Worm (Caenorhabditis elegans): Measurements from ENCODE around the gene R144.6.

The R144.6 gene

ce11 chrIII:5018116-5018689 lies 13.7 kb upstream of the R144.6 start, which contains the start of gene wip-1 (continued):
- TF ChIP-seq php-3 (GFP tag; IDR thresholded peaks at IDR 0.05) (peak; percentile 93), F49E8.2 (tag; optimal IDR thresholded peaks at IDR 0.05; ENCODE audit: borderline replicate concordance) (peak; percentile 96), daf-19 (GFP tag; conservative IDR thresholded peaks at IDR 0.05) (peak; percentile 95), fos-1 (tag; optimal IDR thresholded peaks at IDR 0.05) (peak; percentile 44), nhr-10 (tag; optimal IDR thresholded peaks at IDR 0.05) (peak; percentile 44), hif-1 (tag; optimal IDR thresholded peaks at IDR 0.05) (peak; percentile 73 to 89), lsy-2 (tag; optimal IDR thresholded peaks at IDR 0.05) (peak; percentile 88 to 97), nhr-41 (GFP tag; IDR thresholded peaks at IDR 0.05) (peak; percentile 79; the same call in 1 of the 2 replicates), dmd-9 (GFP tag; IDR thresholded peaks at IDR 0.05) (peak; percentile 94), pha-4 (GFP tag; IDR thresholded peaks at IDR 0.05) (peak; percentile 96), pha-4 (tag; optimal IDR thresholded peaks at IDR 0.05) (peak; percentile 73), D1046.2 (GFP tag; IDR thresholded peaks at IDR 0.05) (peak; percentile 74; the same call in 1 of the 2 replicates), mxl-3 (GFP tag; optimal IDR thresholded peaks at IDR 0.05) (peak; percentile 97), Y75B8A.6 (GFP tag; IDR thresholded peaks at IDR 0.05) (no peak), nhr-28 (tag; optimal IDR thresholded peaks at IDR 0.05) (peak; percentile 98), arid-1 (GFP tag; conservative IDR thresholded peaks at IDR 0.05) (peak; percentile 98), aha-1 (tag) (peak; percentile 100), nhr-77 (tag; optimal IDR thresholded peaks at IDR 0.05) (peak; percentile 98), fkh-10 (GFP tag; optimal IDR thresholded peaks at IDR 0.05) (peak; percentile 85), jun-1 (tag; optimal IDR thresholded peaks at IDR 0.05) (peak; percentile 95), ceh-20 (GFP tag; IDR thresholded peaks at IDR 0.05) (peak; percentile 95), dve-1 (tag; optimal IDR thresholded peaks at IDR 0.05; ENCODE audit: insufficient read depth) (peak; percentile 100), ceh-32 (tag; optimal IDR thresholded peaks at IDR 0.05; ENCODE audit: poor library complexity) (peak; percentile 69), daf-12 (tag; optimal IDR thresholded peaks at IDR 0.05) (no peak), snpc-1.2 (GFP tag; IDR thresholded peaks at IDR 0.05) (peak; percentile 78), mes-2 (tag; optimal IDR thresholded peaks at IDR 0.05; ENCODE audit: poor library complexity, severe bottlenecking) (peak; percentile 96), ztf-11 (tag; optimal IDR thresholded peaks at IDR 0.05) (peak; percentile 18), lin-38 (GFP tag; IDR thresholded peaks at IDR 0.05) (peak; percentile 95), spr-3 (GFP tag; optimal IDR thresholded peaks at IDR 0.05) (peak; percentile 89), cey-2 (tag; optimal IDR thresholded peaks at IDR 0.05; ENCODE audit: borderline replicate concordance, insufficient read depth) (peak; percentile 57), set-16 (GFP tag; IDR thresholded peaks at IDR 0.05) (peak; percentile 60), mxl-2 (GFP tag; conservative IDR thresholded peaks at IDR 0.05) (peak; percentile 62), daf-16 (GFP tag; optimal IDR thresholded peaks at IDR 0.05) (peak; percentile 95 to 97), daf-16 (tag; optimal IDR thresholded peaks at IDR 0.05) (peak; percentile 97), egl-27 (tag; optimal IDR thresholded peaks at IDR 0.05) (no peak), ctbp-1 (GFP tag; IDR thresholded peaks at IDR 0.05) (peak; percentile 96), T20F7.1 (GFP tag; optimal IDR thresholded peaks at IDR 0.05) (peak; percentile 95), zip-11 (GFP tag; IDR thresholded peaks at IDR 0.05) (no peak), unc-39 (tag; optimal IDR thresholded peaks at IDR 0.05) (peak; percentile 19), nhr-25 (tag; optimal IDR thresholded peaks at IDR 0.05; ENCODE audit: borderline replicate concordance, insufficient read depth) (peak; percentile 95), nhr-42 (GFP tag; IDR thresholded peaks at IDR 0.05) (peak; percentile 94), nhr-237 (tag; optimal IDR thresholded peaks at IDR 0.05) (peak; percentile 60), F44E2.7 (GFP tag; IDR thresholded peaks at IDR 0.05) (peak; percentile 87), F10B5.3 (tag; optimal IDR thresholded peaks at IDR 0.05) (peak; percentile 93), ceh-44 (GFP tag; IDR thresholded peaks at IDR 0.05) (peak; percentile 46; the same call in 1 of the 2 replicates), duxl-1 (tag; optimal IDR thresholded peaks at IDR 0.05; ENCODE audit: poor library complexity) (peak; percentile 94), dpl-1 (GFP tag; optimal IDR thresholded peaks at IDR 0.05) (peak; percentile 95), egl-43 (GFP tag; IDR thresholded peaks at IDR 0.05) (peak; percentile 96), lir-3 (tag; optimal IDR thresholded peaks at IDR 0.05) (peak; percentile 52)

Data from whole organism, L4 larva.